Fruit fly (Drosophila melanogaster) whole organism, embryonic: ENCODE measurements around the gene Ns1.

Experiments used
- Awh ChIP-seq: fragments of 200-800 bp; sonication (Bioruptor generic); IDR thresholded peaks from 2 replicates; pipeline ENCODE4, ENCODE4 v1.3.6; 2022; ENCODE audit warnings: missing biosample characterization, missing genetic modification characterization
- CG10366 ChIP-seq: fragments of 200-800 bp; sonication (Bioruptor generic); IDR thresholded peaks from 2 replicates; pipeline ENCODE4 v1.3.6; 2022; ENCODE audit warnings: missing biosample characterization, missing genetic modification characterization
- CG11247 ChIP-seq: fragments of 200-800 bp; sonication (Bioruptor generic); IDR thresholded peaks from 2 replicates; pipeline ENCODE4 v1.3.6; 2022; ENCODE audit warnings: missing biosample characterization, missing genetic modification characterization
- CG12155 ChIP-seq: fragments of 200-800 bp; sonication (Bioruptor generic); optimal IDR thresholded peaks from 3 replicates; lab custom pipeline; 2016; ENCODE audit warnings: missing biosample characterization, missing genetic modification characterization
- CG13624 ChIP-seq: fragments of 200-800 bp; sonication (Bioruptor generic); optimal IDR thresholded peaks from 2 replicates; lab custom pipeline; 2016; ENCODE audit warnings: missing biosample characterization, missing genetic modification characterization
- CG14050 ChIP-seq: fragments of 200-800 bp; sonication (Bioruptor generic); IDR thresholded peaks from 3 replicates; pipeline ENCODE4 v1.3.6; 2022; ENCODE audit warnings: missing biosample characterization, missing genetic modification characterization
- CG14710 ChIP-seq: fragments of 200-800 bp; sonication (Bioruptor generic); optimal IDR thresholded peaks from 3 replicates; lab custom pipeline; 2019; ENCODE audit warnings: missing biosample characterization, mild to moderate bottlenecking, missing genetic modification characterization, moderate library complexity
- CG17829 ChIP-seq: fragments of 200-800 bp; optimal IDR thresholded peaks from 2 replicates; lab custom pipeline; 2019; ENCODE audit warnings: missing biosample characterization, mild to moderate bottlenecking, missing genetic modification characterization, moderate library complexity
- CG2202 ChIP-seq: fragments of 200-800 bp; sonication (Bioruptor generic); optimal IDR thresholded peaks from 2 replicates; lab custom pipeline; 2018; ENCODE audit warnings: missing biosample characterization, mild to moderate bottlenecking, missing genetic modification characterization
- CG3163 ChIP-seq: fragments of 200-800 bp; sonication (Bioruptor generic); optimal IDR thresholded peaks from 3 replicates; lab custom pipeline; 2016; ENCODE audit warnings: missing biosample characterization, missing genetic modification characterization
- CG33213 ChIP-seq: fragments of 200-800 bp; sonication (Bioruptor generic); optimal IDR thresholded peaks from 3 replicates; lab custom pipeline; 2016; ENCODE audit warnings: missing biosample characterization, missing genetic modification characterization
- CG3847 ChIP-seq: fragments of 200-800 bp; sonication (Bioruptor generic); IDR thresholded peaks from 2 replicates; pipeline ENCODE4 v1.3.6; 2022; ENCODE audit warnings: missing biosample characterization, missing genetic modification characterization
- CG5245 ChIP-seq: fragments of 200-800 bp; sonication (Bioruptor generic); optimal IDR thresholded peaks from 3 replicates; lab custom pipeline; 2016; ENCODE audit warnings: missing biosample characterization, missing genetic modification characterization
- CG6254 ChIP-seq: fragments of 200-800 bp; sonication (Bioruptor generic); optimal IDR thresholded peaks from 3 replicates; lab custom pipeline; 2017; ENCODE audit warnings: mild to moderate bottlenecking, missing biosample characterization, missing genetic modification reagents, missing genetic modification characterization
- CG6654 ChIP-seq: fragments of 200-800 bp; sonication (Bioruptor generic); optimal IDR thresholded peaks from 2 replicates; lab custom pipeline; 2017; ENCODE audit warnings: missing biosample characterization, mild to moderate bottlenecking, missing genetic modification characterization
- CG6791 ChIP-seq: fragments of 200-800 bp; sonication (Bioruptor generic); IDR thresholded peaks from 3 replicates; pipeline ENCODE4 v1.3.6; 2022; ENCODE audit warnings: missing biosample characterization, missing genetic modification characterization; ENCODE audit not compliant: partially characterized antibody
- CG7372 ChIP-seq: fragments of 200-800 bp; sonication (Bioruptor generic); IDR thresholded peaks from 2 replicates; pipeline ENCODE4 v1.3.6; 2022; ENCODE audit warnings: missing biosample characterization, missing genetic modification characterization
- CG9876 ChIP-seq: fragments of 200-800 bp; sonication (Bioruptor generic); optimal IDR thresholded peaks from 2 replicates; lab custom pipeline; 2016; ENCODE audit warnings: missing biosample characterization, missing genetic modification characterization
- Camta ChIP-seq: fragments of 200-800 bp; sonication (Bioruptor generic); optimal IDR thresholded peaks from 2 replicates; lab custom pipeline; 2016; ENCODE audit warnings: missing biosample characterization, missing genetic modification characterization
- Doc3 ChIP-seq: fragments of 200-800 bp; sonication (Bioruptor generic); IDR thresholded peaks from 3 replicates; pipeline ENCODE4 v1.3.6; 2022; ENCODE audit warnings: missing biosample characterization, missing genetic modification characterization; ENCODE audit not compliant: partially characterized antibody
- Dref ChIP-seq: fragments of 200-800 bp; sonication (Bioruptor generic); IDR thresholded peaks from 2 replicates; pipeline ENCODE4 v1.3.6; 2022; ENCODE audit warnings: missing biosample characterization, missing genetic modification characterization
- Ets65A ChIP-seq: fragments of 200-800 bp; sonication (Bioruptor generic); peaks from one replicate; lab custom pipeline; 2016; ENCODE audit warnings: missing biosample characterization, missing genetic modification characterization
- Hr51 ChIP-seq, 2 experiments: fragments of 200-800 bp; sonication (Bioruptor generic); optimal IDR thresholded peaks; 2 replicates in 1 of 2; 3 replicates in 1 of 2; lab custom pipeline; 2016 to 2018; ENCODE audit warnings: missing biosample characterization in 2 of 2, missing genetic modification characterization in 2 of 2, mild to moderate bottlenecking in 1 of 2, moderate library complexity in 1 of 2
- Hsf ChIP-seq: fragments of 200-800 bp; sonication (Bioruptor generic); optimal IDR thresholded peaks from 3 replicates; lab custom pipeline; 2016; ENCODE audit warnings: missing biosample characterization, missing genetic modification characterization
- Lhr ChIP-seq: fragments of 200-800 bp; sonication (Bioruptor generic); optimal IDR thresholded peaks from 3 replicates; lab custom pipeline; 2017; ENCODE audit warnings: mild to moderate bottlenecking, missing biosample characterization, missing genetic modification reagents, missing genetic modification characterization
- Pdp1 ChIP-seq, 2 experiments: fragments of 200-800 bp; sonication (Bioruptor generic); optimal IDR thresholded peaks; 3 replicates each; lab custom pipeline; 2016; ENCODE audit warnings: missing biosample characterization in 2 of 2, missing genetic modification characterization in 2 of 2, mild to moderate bottlenecking in 1 of 2, moderate library complexity in 1 of 2
- Scr ChIP-seq: fragments of 200-800 bp; sonication (Bioruptor generic); IDR thresholded peaks from 2 replicates; pipeline ENCODE4 v1.3.6; 2022; ENCODE audit warnings: missing biosample characterization, missing genetic modification characterization; ENCODE audit not compliant: partially characterized antibody
- Sox100B ChIP-seq: fragments of 200-800 bp; sonication (Bioruptor generic); optimal IDR thresholded peaks from 3 replicates; lab custom pipeline; 2018; ENCODE audit warnings: missing biosample characterization, mild to moderate bottlenecking, missing genetic modification characterization
- Sry-δ ChIP-seq: fragments of 200-800 bp; sonication (Bioruptor generic); optimal IDR thresholded peaks from 2 replicates; lab custom pipeline; 2016; ENCODE audit warnings: missing biosample characterization, missing genetic modification characterization
- Stat92E ChIP-seq, 3 experiments: fragments of >200 bp in 2 of 3; fragments of 200-800 bp in 1 of 3; sonication (Bioruptor generic) in 1 of 3; optimal IDR thresholded peaks; 2 replicates each; lab custom pipeline; 2017 to 2019; ENCODE audit warnings: missing biosample characterization in 3 of 3, missing genetic modification characterization in 3 of 3, mild to moderate bottlenecking in 1 of 3, moderate library complexity in 1 of 3
- Xrp1 ChIP-seq: fragments of 200-800 bp; sonication (Bioruptor generic); IDR thresholded peaks from 2 replicates; pipeline ENCODE4 v1.3.6; 2022; ENCODE audit warnings: missing biosample characterization, missing genetic modification characterization
- aop ChIP-seq: fragments of 200-800 bp; sonication (Bioruptor generic); IDR thresholded peaks from 2 replicates; pipeline ENCODE4 v1.3.6; 2022; ENCODE audit warnings: missing biosample characterization, missing genetic modification characterization
- ato ChIP-seq: fragments of 200-800 bp; sonication (Bioruptor generic); IDR thresholded peaks from 2 replicates; pipeline ENCODE4 v1.3.6; 2022; ENCODE audit warnings: missing biosample characterization, missing genetic modification characterization; ENCODE audit not compliant: partially characterized antibody
- btn ChIP-seq: fragments of 200-800 bp; sonication (Bioruptor generic); optimal IDR thresholded peaks from 2 replicates; lab custom pipeline; 2016; ENCODE audit warnings: missing biosample characterization, missing genetic modification characterization
- croc ChIP-seq: fragments of 200-800 bp; sonication (Bioruptor generic); conservative IDR thresholded peaks from 3 replicates; pipeline ENCODE4 v1.3.6; 2022; ENCODE audit warnings: missing biosample characterization, missing genetic modification characterization
- emc ChIP-seq: fragments of 200-800 bp; sonication (Bioruptor generic); optimal IDR thresholded peaks from 2 replicates; lab custom pipeline; 2016; ENCODE audit warnings: missing biosample characterization, missing genetic modification characterization
- gfzf ChIP-seq: fragments of 200-800 bp; sonication (Bioruptor generic); optimal IDR thresholded peaks from 2 replicates; lab custom pipeline; 2016; ENCODE audit warnings: missing biosample characterization, mild to moderate bottlenecking, missing genetic modification characterization, moderate library complexity
- hbn ChIP-seq: fragments of 200-800 bp; sonication (Bioruptor generic); IDR thresholded peaks from 2 replicates; pipeline ENCODE4 v1.3.6; 2022; ENCODE audit warnings: missing biosample characterization, missing genetic modification characterization; ENCODE audit not compliant: partially characterized antibody
- pho ChIP-seq: fragments of 200-800 bp; sonication (Bioruptor generic); optimal IDR thresholded peaks from 2 replicates; lab custom pipeline; 2016; ENCODE audit warnings: missing biosample characterization, missing genetic modification characterization
- ranshi ChIP-seq: fragments of 200-800 bp; sonication (Bioruptor generic); IDR thresholded peaks from 2 replicates; pipeline ENCODE4 v1.3.6; 2022; ENCODE audit warnings: missing biosample characterization, missing genetic modification characterization
- run ChIP-seq: fragments of 200-800 bp; sonication (Bioruptor generic); optimal IDR thresholded peaks from 3 replicates; lab custom pipeline; 2018; ENCODE audit warnings: missing biosample characterization, mild to moderate bottlenecking, missing genetic modification characterization
- sd ChIP-seq: fragments of 200-800 bp; sonication (Bioruptor generic); optimal IDR thresholded peaks from 3 replicates; lab custom pipeline; 2018; ENCODE audit warnings: missing biosample characterization, mild to moderate bottlenecking, missing genetic modification characterization, moderate library complexity
- sens ChIP-seq: fragments of 200-800 bp; sonication (Bioruptor generic); peaks from one replicate; lab custom pipeline; 2016; ENCODE audit warnings: missing biosample characterization, missing genetic modification characterization
- tna ChIP-seq: fragments of 200-800 bp; sonication (Bioruptor generic); IDR thresholded peaks from 2 replicates; pipeline ENCODE4 v1.3.6; 2022; ENCODE audit warnings: missing biosample characterization, missing genetic modification characterization; ENCODE audit not compliant: partially characterized antibody
- trem ChIP-seq: fragments of 200-800 bp; optimal IDR thresholded peaks from 3 replicates; lab custom pipeline; 2019; ENCODE audit warnings: missing biosample characterization, mild to moderate bottlenecking, missing genetic modification characterization, moderate library complexity
- ttk ChIP-seq: fragments of 200-800 bp; sonication (Bioruptor generic); IDR thresholded peaks from 2 replicates; pipeline ENCODE4 v2.1.2; 2022; ENCODE audit warnings: missing biosample characterization, missing genetic modification characterization
- vnd ChIP-seq: fragments of 200-800 bp; sonication (Bioruptor generic); IDR thresholded peaks from 3 replicates; pipeline ENCODE4 v1.3.6; 2022; ENCODE audit warnings: missing biosample characterization, missing genetic modification characterization; ENCODE audit not compliant: partially characterized antibody
- vvl ChIP-seq: fragments of 200-800 bp; sonication (Bioruptor generic); IDR thresholded peaks from 2 replicates; pipeline ENCODE4 v1.3.6; 2022; ENCODE audit warnings: missing biosample characterization, missing genetic modification characterization
- zf30C ChIP-seq: fragments of 200-800 bp; sonication (Bioruptor generic); optimal IDR thresholded peaks from 3 replicates; lab custom pipeline; 2018; ENCODE audit warnings: missing biosample characterization, mild to moderate bottlenecking, missing genetic modification characterization

The Ns1 gene

DNA sequence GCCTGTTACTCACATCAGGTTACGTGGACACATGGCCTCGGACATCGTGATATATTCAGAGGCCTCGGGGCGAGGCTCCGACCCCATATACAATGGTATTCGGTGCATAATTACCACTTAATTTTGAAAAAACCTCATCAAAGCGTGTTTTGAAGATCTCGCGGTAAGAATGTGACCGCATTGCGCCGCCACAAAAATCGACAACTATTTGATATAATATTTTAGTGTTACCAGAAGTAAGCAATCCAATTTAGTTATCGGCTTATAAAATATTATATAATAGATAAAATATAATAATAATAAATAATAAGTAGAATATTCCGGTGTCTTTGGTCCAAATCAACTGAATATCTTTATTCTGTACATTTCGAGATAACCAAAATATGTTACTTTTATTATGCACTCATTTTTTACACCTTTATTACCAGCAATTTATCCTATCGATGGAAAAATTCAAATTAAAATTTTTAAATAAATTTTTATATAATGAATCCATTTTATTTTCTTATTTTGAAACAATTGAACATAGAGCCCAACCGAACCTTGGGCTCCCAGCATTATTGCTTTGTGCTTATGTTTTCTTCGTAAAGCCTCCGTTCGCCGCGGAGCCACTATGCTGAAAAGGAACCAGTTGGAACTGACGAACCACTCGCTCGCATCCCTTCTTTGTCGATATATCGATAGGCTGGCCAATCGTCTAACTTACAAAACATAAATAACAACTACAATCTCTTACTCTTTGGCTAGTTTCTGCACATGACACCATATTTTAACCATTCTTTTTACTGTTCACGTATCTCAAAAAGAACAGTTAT lies 32.3 kb downstream of the Ns1 start, which contains the start of the genes CG18213 and Trm7-32 (continued):
- TF ChIP-seq CG10366 (GFP tag; lab: Robert Waterston, UW) (0 out of 2 replicates have a peak, but pooled peaks have one; percentile 12), Camta (GFP tag; lab: Kevin White, UChicago) (no peak), CG7372 (GFP tag; lab: Robert Waterston, UW) (peak; percentile 10; the same call in 1 of the 2 replicates), zf30C (no peak), CG14050 (GFP tag; lab: Robert Waterston, UW) (no peak), pho (GFP tag; lab: Kevin White, UChicago) (no peak), CG11247 (GFP tag; lab: Robert Waterston, UW) (no peak), Hr51 (GFP tag; optimal IDR thresholded peaks at IDR 0.05; lab: Kevin White, UChicago) (no peak), Stat92E (GFP tag; optimal IDR thresholded peaks at IDR 0.05; lab: Kevin White, UChicago) (no peak), ato (GFP tag; lab: Robert Waterston, UW) (peak; percentile 70), run (no peak), aop (GFP tag; lab: Robert Waterston, UW) (no peak), CG13624 (GFP tag; lab: Kevin White, UChicago) (peak; percentile 18), emc (GFP tag; lab: Kevin White, UChicago) (no peak), Awh (GFP tag; lab: Robert Waterston, UW) (no peak), CG12155 (GFP tag; lab: Kevin White, UChicago) (peak; percentile 23), CG5245 (GFP tag; lab: Kevin White, UChicago) (no peak), ranshi (GFP tag; lab: Robert Waterston, UW) (0 out of 2 replicates have a peak, but pooled peaks have one; percentile 10), CG6791 (GFP tag; lab: Robert Waterston, UW) (peak; percentile 87), hbn (GFP tag; lab: Robert Waterston, UW) (peak; percentile 72), CG14710 (tag; lab: Kevin White, UChicago) (peak; percentile 48), vnd (peak; percentile 86), Dref (peak; percentile 87), CG9876 (GFP tag; lab: Kevin White, UChicago) (peak; percentile 15), btn (GFP tag; lab: Kevin White, UChicago) (no peak), croc (no peak), vvl (GFP tag; lab: Robert Waterston, UW) (no peak), CG3163 (GFP tag; lab: Kevin White, UChicago) (no peak), Sox100B (GFP tag; lab: Kevin White, UChicago) (peak; percentile 1), CG6254 (GFP tag; lab: Kevin White, UChicago) (peak; percentile 6), tna (GFP tag; lab: Robert Waterston, UW) (peak; percentile 80), Hsf (GFP tag; lab: Kevin White, UChicago) (no peak), Pdp1 (GFP tag; optimal IDR thresholded peaks at IDR 0.05; lab: Kevin White, UChicago) (peak in 1 of 2 experiments; percentile 53), CG6654 (GFP tag; lab: Kevin White, UChicago) (no peak), CG17829 (tag; lab: Kevin White, UChicago) (no peak), Sry-δ (GFP tag; lab: Kevin White, UChicago) (peak; percentile 77), Scr (peak; percentile 87), Ets65A (no peak), gfzf (GFP tag; lab: Kevin White, UChicago) (peak; percentile 62), Lhr (GFP tag; lab: Kevin White, UChicago) (no peak), sens (GFP tag; lab: Kevin White, UChicago) (peak; percentile 73), Xrp1 (peak; percentile 18; the same call in 1 of the 2 replicates), CG33213 (GFP tag; lab: Kevin White, UChicago) (peak; percentile 4), sd (tag; lab: Kevin White, UChicago) (no peak), CG2202 (tag; lab: Kevin White, UChicago) (no peak), CG3847 (no peak), ttk (GFP tag; lab: Robert Waterston, UW) (no peak), Doc3 (peak; percentile 76), trem (tag; lab: Kevin White, UChicago) (peak; percentile 66)
